Worm (Caenorhabditis elegans) whole organism, mixed stage, embryonic: ENCODE measurements around the gene str-5.

Experiments
- ceh-83 ChIP-seq: fragments of 200-800 bp; sonication (Bioruptor generic); optimal IDR thresholded peaks from 2 replicates; lab custom pipeline; 2018; ENCODE audit warnings: mild to moderate bottlenecking, missing genetic modification characterization, missing compliant biosample characterization
- lsy-2 ChIP-seq: fragments of 150-350 bp; optimal IDR thresholded peaks from 2 replicates; lab custom pipeline; 2014; ENCODE audit warnings: missing biosample characterization, missing genetic modification characterization
- nhr-12 ChIP-seq: fragments of 150-350 bp; optimal IDR thresholded peaks from 2 replicates; lab custom pipeline; 2014; ENCODE audit warnings: missing biosample characterization, missing genetic modification characterization
- nhr-28 ChIP-seq: fragments of 150-350 bp; optimal IDR thresholded peaks from 2 replicates; lab custom pipeline; 2014; ENCODE audit warnings: missing biosample characterization, missing genetic modification characterization
- pha-4 ChIP-seq: fragments of 150-350 bp; optimal IDR thresholded peaks from 2 replicates; lab custom pipeline; 2018; ENCODE audit warnings: missing biosample characterization, missing genetic modification reagents, missing genetic modification characterization
- sptf-1 ChIP-seq: sonication (generic microtip); optimal IDR thresholded peaks from 2 replicates; lab custom pipeline; 2017; ENCODE audit warnings: mild to moderate bottlenecking, missing genetic modification characterization, moderate library complexity, missing compliant biosample characterization
- unc-62 ChIP-seq: fragments of 150-350 bp; optimal IDR thresholded peaks from 2 replicates; lab custom pipeline; 2014; ENCODE audit warnings: missing biosample characterization, missing genetic modification reagents, missing genetic modification characterization

DNA sequence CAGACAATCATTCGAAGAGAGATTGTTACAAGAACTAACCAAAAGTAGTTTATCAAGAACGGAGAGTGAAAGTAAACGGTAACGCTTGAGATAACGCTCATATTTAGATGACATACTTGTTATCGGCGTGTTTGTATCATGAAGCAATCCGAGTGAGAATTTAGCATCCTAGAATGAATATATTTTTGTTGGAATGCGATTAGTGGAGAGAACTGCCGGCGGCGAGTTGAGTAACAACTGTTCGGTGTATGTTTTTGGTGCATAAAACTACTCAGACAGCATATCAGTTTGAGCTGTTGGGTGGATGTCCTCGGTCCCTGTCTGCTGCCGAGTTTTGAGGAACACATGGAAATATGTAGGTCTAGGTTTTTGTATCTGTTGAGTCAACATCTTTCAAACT lies 19.5 kb upstream of the str-5 start, which contains the start of gene T23D5.3:
- TF ChIP-seq unc-62 (GFP tag; lab: Kevin White, UChicago) (no peak), nhr-28 (tag; lab: Kevin White, UChicago) (no peak), pha-4 (no peak), lsy-2 (tag; lab: Kevin White, UChicago) (no peak), ceh-83 (no peak), nhr-12 (tag; lab: Kevin White, UChicago) (no peak), sptf-1 (tag; lab: Kevin White, UChicago) (no peak)
